Fruit fly (Drosophila melanogaster): ENCODE measurements around the gene CG31835.

CG31835 gene

DNA sequence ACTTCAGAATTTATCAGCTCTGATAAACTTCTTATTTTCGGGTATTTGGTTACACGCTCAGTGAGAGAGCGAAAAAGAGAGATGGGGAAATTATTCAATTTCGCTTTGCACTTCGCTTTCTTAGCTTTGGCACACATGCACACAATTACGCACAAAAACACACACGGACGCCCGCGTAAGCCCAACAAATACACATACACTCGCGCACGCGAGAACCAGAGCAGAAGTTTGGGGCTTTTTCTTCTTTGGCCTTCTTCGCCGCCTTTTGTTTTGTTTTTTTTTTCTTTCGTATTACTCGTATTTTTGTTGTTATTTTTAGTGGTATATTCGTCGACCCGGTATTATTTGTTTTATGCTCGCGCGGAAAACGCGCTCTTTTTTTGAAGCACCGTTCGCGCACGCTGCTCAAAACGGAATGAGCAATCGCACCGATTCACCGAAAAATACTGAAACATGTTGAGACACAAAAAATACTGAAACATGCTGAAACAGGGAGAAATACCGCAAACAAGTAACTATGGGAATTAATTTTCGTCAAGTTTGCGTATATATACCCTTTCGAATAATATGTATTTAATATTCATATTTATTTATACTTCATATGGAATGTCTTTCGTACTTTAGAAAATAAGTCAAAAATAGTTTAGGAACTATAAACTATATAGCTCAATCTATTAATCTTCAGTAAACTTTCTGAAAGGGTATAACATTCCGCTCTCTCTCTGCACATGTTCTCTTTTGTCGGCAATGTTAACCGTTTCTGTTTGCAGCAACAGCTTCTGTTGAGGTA is 46.5 kb upstream of the CG31835 start, which contains the start of gene osp (continued):
- TF ChIP-seq CG10431 (GFP tag; optimal IDR thresholded peaks at IDR 0.05) (peak; percentile 84), slou (GFP tag; optimal IDR thresholded peaks at IDR 0.05) (peak; percentile 95), CG1602 (GFP tag; optimal IDR thresholded peaks at IDR 0.05) (peak; percentile 98), CG13775 (GFP tag; optimal IDR thresholded peaks at IDR 0.05) (peak; percentile 95), CG9215 (GFP tag; IDR thresholded peaks at IDR 0.05) (peak; percentile 95), btn (GFP tag; optimal IDR thresholded peaks at IDR 0.05) (peak; percentile 18), CG8388 (GFP tag; optimal IDR thresholded peaks at IDR 0.05) (peak; percentile 99), Hr39 (optimal IDR thresholded peaks at IDR 0.05) (no peak), CG30020 (tag; optimal IDR thresholded peaks at IDR 0.05) (peak; percentile 91), CG10979 (tag; optimal IDR thresholded peaks at IDR 0.05) (peak; percentile 99), crp (GFP tag; optimal IDR thresholded peaks at IDR 0.05) (peak in 1 of 2 experiments; percentile 68), CG33557 (GFP tag; optimal IDR thresholded peaks at IDR 0.05) (peak; percentile 97), bcd (GFP tag; optimal IDR thresholded peaks at IDR 0.05) (peak; percentile 98), bowl (GFP tag; IDR thresholded peaks at IDR 0.05) (peak; percentile 98), Taf1 (GFP tag; IDR thresholded peaks at IDR 0.05) (peak; percentile 98), CHES-1-like (GFP tag; optimal IDR thresholded peaks at IDR 0.05) (peak; percentile 58), ac (GFP tag; optimal IDR thresholded peaks at IDR 0.05) (peak; percentile 61), CG8944 (GFP tag; optimal IDR thresholded peaks at IDR 0.05) (peak; percentile 42), eyg (GFP tag; optimal IDR thresholded peaks at IDR 0.05) (peak; percentile 30), CG13123 (GFP tag; optimal IDR thresholded peaks at IDR 0.05) (peak; percentile 92), gce (GFP tag; IDR thresholded peaks at IDR 0.05) (peak; percentile 99), CG17361 (GFP tag; IDR thresholded peaks at IDR 0.05) (peak; percentile 99), CG17568 (GFP tag; optimal IDR thresholded peaks at IDR 0.05) (peak; percentile 96), CG14441 (GFP tag; IDR thresholded peaks at IDR 0.05) (peak; percentile 98), ranshi (GFP tag; IDR thresholded peaks at IDR 0.05) (peak; percentile 99), Bdp1 (GFP tag; optimal IDR thresholded peaks at IDR 0.05) (peak; percentile 66), Hey (tag; optimal IDR thresholded peaks at IDR 0.05) (peak; percentile 66), Meics (GFP tag; optimal IDR thresholded peaks at IDR 0.05) (peak; percentile 98), sd (tag; optimal IDR thresholded peaks at IDR 0.05) (peak; percentile 99), Dref (GFP tag; IDR thresholded peaks at IDR 0.05) (no peak), CG2875 (GFP tag; optimal IDR thresholded peaks at IDR 0.05) (peak; percentile 96), slp2 (GFP tag; optimal IDR thresholded peaks at IDR 0.05) (peak; percentile 47), CG18262 (tag; optimal IDR thresholded peaks at IDR 0.05) (peak; percentile 99), Dip2 (GFP tag; IDR thresholded peaks at IDR 0.05) (no peak; the same call in 1 of the 2 replicates), CG9727 (GFP tag; optimal IDR thresholded peaks at IDR 0.05) (peak; percentile 99), Abd-B (GFP tag; optimal IDR thresholded peaks at IDR 0.05) (peak; percentile 98), C15 (GFP tag; IDR thresholded peaks at IDR 0.05) (peak; percentile 97), ERR (GFP tag; optimal IDR thresholded peaks at IDR 0.05) (peak; percentile 37), CG32767 (GFP tag; IDR thresholded peaks at IDR 0.05) (peak; percentile 99), Lhr (GFP tag; optimal IDR thresholded peaks at IDR 0.05) (peak; percentile 94), CG2678 (tag; optimal IDR thresholded peaks at IDR 0.05) (peak; percentile 100), Antp (GFP tag; optimal IDR thresholded peaks at IDR 0.05) (peak; percentile 74), CG8281 (tag; optimal IDR thresholded peaks at IDR 0.05) (peak; percentile 93), psq (GFP tag; optimal IDR thresholded peaks at IDR 0.05) (peak; percentile 88), chn (GFP tag; optimal IDR thresholded peaks at IDR 0.05) (peak; percentile 85), en (GFP tag; optimal IDR thresholded peaks at IDR 0.05) (peak; percentile 25), TFAM (GFP tag; optimal IDR thresholded peaks at IDR 0.05) (peak; percentile 80), nom (GFP tag; optimal IDR thresholded peaks at IDR 0.05) (peak; percentile 95), Sry-β (GFP tag; optimal IDR thresholded peaks at IDR 0.05) (peak; percentile 49)
